Worm (Caenorhabditis elegans): ENCODE measurements around the gene set-8.

DNA sequence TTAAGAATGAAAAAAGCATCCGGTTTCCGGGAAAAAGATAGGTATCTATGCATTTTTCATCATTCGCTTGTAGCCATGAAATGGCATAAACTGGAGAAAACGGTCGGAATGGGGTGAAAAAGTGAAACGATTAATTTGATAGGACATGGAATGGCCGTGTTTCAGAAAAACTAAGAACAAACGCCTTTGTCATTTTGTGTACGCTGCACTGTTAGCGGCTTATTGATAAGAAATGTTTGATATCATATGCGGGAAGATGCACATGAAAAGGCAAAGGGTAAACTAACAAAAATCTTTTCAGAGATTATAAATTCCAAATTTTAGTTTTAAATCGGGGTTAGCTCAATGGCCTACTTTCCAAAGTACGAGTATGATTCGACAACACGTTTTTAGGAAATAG lies 25.4 kb upstream of the set-8 start:
- TF ChIP-seq W03F9.2 (tag; optimal IDR thresholded peaks at IDR 0.05) (no peak), him-1 (tag; optimal IDR thresholded peaks at IDR 0.05) (no peak), dao-5 (tag; optimal IDR thresholded peaks at IDR 0.05) (no peak)

All from whole organism, L4/young adult.